Fruit fly (Drosophila melanogaster): ENCODE measurements around the gene Abcd3.

Abcd3 gene

DNA sequence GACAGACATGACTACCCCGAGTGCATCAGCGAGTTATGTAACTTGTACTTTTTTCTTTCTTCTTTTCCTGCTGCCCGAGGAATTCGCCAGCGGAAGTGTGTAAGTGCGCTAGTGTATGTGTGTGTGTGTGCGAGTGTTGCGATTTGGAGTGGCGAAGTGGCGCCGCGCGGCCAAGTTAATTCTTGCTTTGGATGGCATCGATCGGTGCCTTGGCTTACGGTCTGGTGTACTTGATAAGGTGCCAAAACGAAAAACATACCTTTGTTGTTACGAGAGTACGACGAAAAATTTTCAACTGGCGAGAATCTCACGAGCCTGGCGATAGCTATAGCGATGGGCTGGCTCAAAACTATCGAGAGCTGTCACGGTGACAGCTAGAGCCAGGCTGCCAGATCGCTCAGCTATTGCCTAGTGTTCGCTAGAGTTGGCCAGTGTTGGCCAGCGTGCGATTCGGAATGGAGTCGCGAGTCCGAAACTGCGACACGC is 6.5 kb upstream of the Abcd3 start, which contains the start of the genes CG18809, COX6B, CG33932 and Rpp20:
Gene CG18809, minus strand, starts transcription at position 333 of the 486 bp plus-strand sequence.
Gene COX6B, minus strand, starts transcription at position 333 of the 486 bp plus-strand sequence.
Gene CG33932, plus strand, starts transcription at position 429 of the 486 bp plus-strand sequence.
Gene Rpp20, plus strand, starts transcription at position 429 of the 486 bp plus-strand sequence.
- TF ChIP-seq ey (GFP tag; optimal IDR thresholded peaks at IDR 0.05): peak; percentile 50
- peak; percentile 79 for TF ChIP-seq rgr (GFP tag; optimal IDR thresholded peaks at IDR 0.05)
- TF ChIP-seq fru (GFP tag; optimal IDR thresholded peaks at IDR 0.05): peak; percentile 49
- peak in 1 of 2 experiments; percentile 70 for TF ChIP-seq foxo (GFP tag; optimal IDR thresholded peaks at IDR 0.05)
- TF ChIP-seq dmrt93B (GFP tag; optimal IDR thresholded peaks at IDR 0.05): no peak
- peak; percentile 39 for TF ChIP-seq CG9705 (GFP tag; optimal IDR thresholded peaks at IDR 0.05)
- TF ChIP-seq dl (GFP tag; optimal IDR thresholded peaks at IDR 0.05; ENCODE audit: insufficient read depth in 1 of 2, partially characterized antibody in 2 of 2): no peak
- TF ChIP-seq Hr83 (GFP tag; optimal IDR thresholded peaks at IDR 0.05; ENCODE audit: poor library complexity, severe bottlenecking): peak; percentile 90
- no peak for TF ChIP-seq pan (optimal IDR thresholded peaks at IDR 0.05)
- TF ChIP-seq CrebA (GFP tag; optimal IDR thresholded peaks at IDR 0.05; ENCODE audit: borderline replicate concordance): no peak
- TF ChIP-seq Jra (GFP tag; optimal IDR thresholded peaks at IDR 0.05): peak; percentile 60
- no peak for TF ChIP-seq Dfd (GFP tag; optimal IDR thresholded peaks at IDR 0.05)
- peak; percentile 2 for TF ChIP-seq Mio (GFP tag; optimal IDR thresholded peaks at IDR 0.05)
- peak; percentile 51 for TF ChIP-seq HLH106 (tag; optimal IDR thresholded peaks at IDR 0.05)
- TF ChIP-seq GATAd (GFP tag; optimal IDR thresholded peaks at IDR 0.05): peak; percentile 30
- TF ChIP-seq br (GFP tag; optimal IDR thresholded peaks at IDR 0.05): peak; percentile 52
- peak; percentile 56 for TF ChIP-seq Sp1 (GFP tag; optimal IDR thresholded peaks at IDR 0.05)
- no peak for TF ChIP-seq tai (GFP tag; optimal IDR thresholded peaks at IDR 0.05)
- no peak for TF ChIP-seq Abd-B (GFP tag; optimal IDR thresholded peaks at IDR 0.05)
- TF ChIP-seq Dif (GFP tag; optimal IDR thresholded peaks at IDR 0.05; ENCODE audit: partially characterized antibody): peak; percentile 30
- TF ChIP-seq sage (GFP tag; optimal IDR thresholded peaks at IDR 0.05): no peak
- TF ChIP-seq Vsx2 (GFP tag; optimal IDR thresholded peaks at IDR 0.05; ENCODE audit: partially characterized antibody): no peak
- TF ChIP-seq sv (GFP tag; optimal IDR thresholded peaks at IDR 0.05): peak; percentile 59
- peak; percentile 12 for TF ChIP-seq CG32264 (GFP tag; optimal IDR thresholded peaks at IDR 0.05)
- peak; percentile 81 for TF ChIP-seq Myc (optimal IDR thresholded peaks at IDR 0.05)
- no peak for TF ChIP-seq Hr78 (GFP tag; optimal IDR thresholded peaks at IDR 0.05)
- no peak for TF ChIP-seq brk (GFP tag; optimal IDR thresholded peaks at IDR 0.05)
- TF ChIP-seq jim (GFP tag; optimal IDR thresholded peaks at IDR 0.05): no peak
- TF ChIP-seq psq (GFP tag; optimal IDR thresholded peaks at IDR 0.05): peak; percentile 48
- TF ChIP-seq usp (GFP tag; optimal IDR thresholded peaks at IDR 0.05): no peak
- no peak for TF ChIP-seq lola (GFP tag; optimal IDR thresholded peaks at IDR 0.05)
- no peak for TF ChIP-seq Hnf4 (GFP tag; optimal IDR thresholded peaks at IDR 0.05)
- peak; percentile 82 for TF ChIP-seq h (GFP tag; optimal IDR thresholded peaks at IDR 0.05)
- TF ChIP-seq woc (GFP tag; optimal IDR thresholded peaks at IDR 0.05): no peak
- no peak for TF ChIP-seq dsf (GFP tag; optimal IDR thresholded peaks at IDR 0.05; ENCODE audit: borderline replicate concordance)
- TF ChIP-seq OdsH (GFP tag; optimal IDR thresholded peaks at IDR 0.05): peak; percentile 48
- TF ChIP-seq N (GFP tag; optimal IDR thresholded peaks at IDR 0.05): no peak
- TF ChIP-seq Rel (GFP tag; optimal IDR thresholded peaks at IDR 0.05): no peak
- TF ChIP-seq Rel (tag; optimal IDR thresholded peaks at IDR 0.05): peak; percentile 63

- no peak for TF ChIP-seq HLH106 (tag; optimal IDR thresholded peaks at IDR 0.05)
- no peak for TF ChIP-seq Abd-B (GFP tag; optimal IDR thresholded peaks at IDR 0.05)
- TF ChIP-seq jim (GFP tag; optimal IDR thresholded peaks at IDR 0.05): no peak
- peak; percentile 9 for TF ChIP-seq rgr (GFP tag; optimal IDR thresholded peaks at IDR 0.05)
- TF ChIP-seq Hr83 (GFP tag; optimal IDR thresholded peaks at IDR 0.05; ENCODE audit: poor library complexity, severe bottlenecking): no peak
These were observed 4.5 kb upstream of the Abcd3 start, which contains the start of gene parvin for dm6 chrX:19745908-19746604. Gene parvin (plus strand): TSS chrX:19746041.
